Worm (Caenorhabditis elegans) whole organism, late embryonic: ENCODE data around the gene sgk-1.
"Not testable (repeated sequence)": the region's sequence is repeated elsewhere in the genome, so short reads cannot be mapped to it uniquely, and the experiment has no call there.

Experiments used
- C08G9.2 ChIP-seq: sonication (generic microtip); optimal IDR thresholded peaks from 2 replicates; lab custom pipeline; 2016; ENCODE audit warnings: mild to moderate bottlenecking, missing genetic modification characterization, moderate library complexity, missing compliant biosample characterization
- ceh-19 ChIP-seq: fragments of 200-800 bp; sonication (Bioruptor generic); optimal IDR thresholded peaks from 2 replicates; lab custom pipeline; 2018; ENCODE audit warnings: mild to moderate bottlenecking, missing genetic modification characterization, missing compliant biosample characterization
- ceh-2 ChIP-seq: sonication (generic microtip); optimal IDR thresholded peaks from 2 replicates; lab custom pipeline; 2016; ENCODE audit warnings: missing genotype, missing genetic modification characterization, missing compliant biosample characterization
- lin-11 ChIP-seq: fragments of 200-800 bp; sonication (Bioruptor generic); optimal IDR thresholded peaks from 2 replicates; lab custom pipeline; 2018; ENCODE audit warnings: mild to moderate bottlenecking, missing genetic modification characterization, missing compliant biosample characterization
- nfya-1 ChIP-seq: sonication (generic microtip); optimal IDR thresholded peaks from 2 replicates; lab custom pipeline; 2017; ENCODE audit warnings: missing genetic modification characterization, mild to moderate bottlenecking, missing compliant biosample characterization, antibody characterized with exemption, moderate library complexity
- sox-2 ChIP-seq: fragments of 200-800 bp; sonication (Bioruptor generic); IDR thresholded peaks from 2 replicates; pipeline ENCODE4 v1.3.6; 2022; ENCODE audit warnings: missing genetic modification reagents, missing genetic modification characterization, missing compliant biosample characterization

ce11 chrX:16213073-16213472 lies 48.8 kb downstream of the sgk-1 start, which contains the start of gene F23A7.8:
- TF ChIP-seq C08G9.2 (tag; lab: Kevin White, UChicago); ceh-19 (GFP tag; lab: Kevin White, UChicago); nfya-1 (tag; lab: Kevin White, UChicago); lin-11 (tag; lab: Kevin White, UChicago); sox-2 (GFP tag; lab: Robert Waterston, UW); ceh-2: not testable (repeated sequence)
